Worm (Caenorhabditis elegans) whole organism, young adult: Measurements from ENCODE around the gene unc-4.

ENCODE experiments used
- B0035.1 ChIP-seq: sonication (generic microtip); optimal IDR thresholded peaks from 2 replicates; lab custom pipeline; 2016; ENCODE audit warnings: missing genetic modification characterization, mild to moderate bottlenecking, missing compliant biosample characterization, missing genotype, missing genetic modification reagents
- B0261.1 ChIP-seq: sonication (generic microtip); optimal IDR thresholded peaks from 2 replicates; lab custom pipeline; 2016; ENCODE audit warnings: mild to moderate bottlenecking, missing genetic modification characterization, moderate library complexity, missing compliant biosample characterization
- B0336.3 ChIP-seq: fragments of 200-800 bp; sonication (Bioruptor generic); IDR thresholded peaks from 2 replicates; pipeline ENCODE4 v1.3.6; 2022; ENCODE audit warnings: missing genetic modification characterization, missing compliant biosample characterization
- D2030.7 ChIP-seq: fragments of 200-800 bp; sonication (Bioruptor generic); IDR thresholded peaks from 2 replicates; pipeline ENCODE4 v1.3.6; 2022; ENCODE audit warnings: missing genetic modification reagents, missing genetic modification characterization, missing compliant biosample characterization
- F49E8.2 ChIP-seq: sonication (generic microtip); optimal IDR thresholded peaks from 3 replicates; lab custom pipeline; 2017; ENCODE audit warnings: missing genetic modification characterization, mild to moderate bottlenecking, missing compliant biosample characterization, antibody characterized with exemption, moderate library complexity; ENCODE audit not compliant: insufficient read depth
- K11D2.4 ChIP-seq: fragments of 200-800 bp; sonication (Bioruptor generic); IDR thresholded peaks from 2 replicates; pipeline ENCODE4 v1.3.6; 2022; ENCODE audit warnings: missing genetic modification reagents, missing genetic modification characterization, missing compliant biosample characterization
- T26A5.8 ChIP-seq: sonication (generic microtip); optimal IDR thresholded peaks from 2 replicates; lab custom pipeline; 2016; ENCODE audit warnings: missing genetic modification characterization, missing compliant biosample characterization
- Y56A3A.18 ChIP-seq: fragments of 200-800 bp; sonication (Bioruptor generic); IDR thresholded peaks from 2 replicates; pipeline ENCODE4 v1.3.6; 2022; ENCODE audit warnings: missing genetic modification reagents, missing genetic modification characterization, missing compliant biosample characterization
- Y79H2A.3 ChIP-seq: fragments of 200-800 bp; sonication (Bioruptor generic); conservative IDR thresholded peaks from 2 replicates; pipeline ENCODE4 v1.3.6; 2022; ENCODE audit warnings: missing genetic modification reagents, missing genetic modification characterization, missing compliant biosample characterization
- akir-1 ChIP-seq: fragments of 200-800 bp; sonication (Bioruptor generic); optimal IDR thresholded peaks from 2 replicates; lab custom pipeline; 2018; ENCODE audit warnings: mild to moderate bottlenecking, missing genetic modification characterization, moderate library complexity, missing compliant biosample characterization
- attf-5 ChIP-seq: fragments of 200-800 bp; sonication (Bioruptor generic); optimal IDR thresholded peaks from 2 replicates; lab custom pipeline; 2018; ENCODE audit warnings: mild to moderate bottlenecking, missing genetic modification characterization, missing compliant biosample characterization
- attf-6 ChIP-seq: fragments of 200-800 bp; sonication (Bioruptor generic); IDR thresholded peaks from 2 replicates; pipeline ENCODE4 v1.3.6; 2022; ENCODE audit warnings: missing genetic modification reagents, missing genetic modification characterization, missing compliant biosample characterization
- ceh-79 ChIP-seq: sonication (generic microtip); optimal IDR thresholded peaks from 2 replicates; lab custom pipeline; 2017; ENCODE audit warnings: mild to moderate bottlenecking, missing genetic modification characterization, missing compliant biosample characterization
- ceh-91 ChIP-seq: fragments of 200-800 bp; sonication (Bioruptor generic); IDR thresholded peaks from 2 replicates; pipeline ENCODE4 v1.3.6; 2022; ENCODE audit warnings: missing genetic modification reagents, missing genetic modification characterization, missing compliant biosample characterization
- egl-18 ChIP-seq: fragments of 200-800 bp; sonication (Bioruptor generic); IDR thresholded peaks from 2 replicates; pipeline ENCODE4 v1.3.6; 2022; ENCODE audit warnings: missing genetic modification reagents, missing genetic modification characterization, missing compliant biosample characterization
- gei-17 ChIP-seq: fragments of 200-800 bp; sonication (Bioruptor generic); optimal IDR thresholded peaks from 2 replicates; lab custom pipeline; 2018; ENCODE audit warnings: mild to moderate bottlenecking, missing genetic modification characterization, missing compliant biosample characterization
- hsf-1 ChIP-seq: fragments of 200-800 bp; sonication (Bioruptor generic); IDR thresholded peaks from 2 replicates; pipeline ENCODE4 v1.3.6; 2022; ENCODE audit warnings: missing genetic modification reagents, missing genetic modification characterization, missing compliant biosample characterization
- lin-26 ChIP-seq: fragments of 200-800 bp; sonication (Bioruptor generic); IDR thresholded peaks from 2 replicates; pipeline ENCODE4 v1.3.6; 2022; ENCODE audit warnings: missing genetic modification reagents, missing genetic modification characterization, missing compliant biosample characterization
- madf-6 ChIP-seq: fragments of 200-800 bp; sonication (Bioruptor generic); IDR thresholded peaks from 2 replicates; pipeline ENCODE4 v1.3.6; 2022; ENCODE audit warnings: missing genetic modification reagents, missing genetic modification characterization, missing compliant biosample characterization
- madf-8 ChIP-seq: fragments of 200-800 bp; sonication (Bioruptor generic); conservative IDR thresholded peaks from 2 replicates; pipeline ENCODE4 v1.3.6; 2022; ENCODE audit warnings: missing genetic modification reagents, missing genetic modification characterization, missing compliant biosample characterization
- mes-4 ChIP-seq: sonication (generic microtip); optimal IDR thresholded peaks from 2 replicates; lab custom pipeline; 2016; ENCODE audit warnings: missing genotype, missing genetic modification characterization, missing compliant biosample characterization
- nfya-1 ChIP-seq: sonication (generic microtip); optimal IDR thresholded peaks from 2 replicates; lab custom pipeline; 2017; ENCODE audit warnings: antibody characterized with exemption, missing compliant biosample characterization, missing genetic modification characterization, borderline replicate concordance; ENCODE audit not compliant: insufficient read depth
- nfya-2 ChIP-seq: fragments of 200-800 bp; sonication (Bioruptor generic); IDR thresholded peaks from 2 replicates; pipeline ENCODE4 v1.3.6; 2022; ENCODE audit warnings: missing genetic modification reagents, missing genetic modification characterization, missing compliant biosample characterization
- nhr-120 ChIP-seq: fragments of 200-800 bp; sonication (Bioruptor generic); IDR thresholded peaks from 2 replicates; pipeline ENCODE4 v1.3.6; 2022; ENCODE audit warnings: missing genetic modification characterization, missing compliant biosample characterization
- nhr-179 ChIP-seq: sonication (generic microtip); optimal IDR thresholded peaks from 2 replicates; lab custom pipeline; 2016; ENCODE audit warnings: mild to moderate bottlenecking, missing genetic modification characterization, missing compliant biosample characterization
- nhr-27 ChIP-seq: fragments of 200-800 bp; sonication (Bioruptor generic); optimal IDR thresholded peaks from 2 replicates; lab custom pipeline; 2018; ENCODE audit warnings: mild to moderate bottlenecking, missing genetic modification characterization, moderate library complexity, missing compliant biosample characterization
- nhr-90 ChIP-seq: sonication (generic microtip); optimal IDR thresholded peaks from 2 replicates; lab custom pipeline; 2016; ENCODE audit warnings: missing genotype, mild to moderate bottlenecking, missing genetic modification characterization, missing compliant biosample characterization
- pbrm-1 ChIP-seq: fragments of 200-800 bp; sonication (Bioruptor generic); IDR thresholded peaks from 2 replicates; pipeline ENCODE4 v1.3.6; 2022; ENCODE audit warnings: missing genetic modification reagents, missing genetic modification characterization, missing compliant biosample characterization
- repo-1 ChIP-seq: sonication (generic microtip); optimal IDR thresholded peaks from 2 replicates; lab custom pipeline; 2017; ENCODE audit warnings: mild to moderate bottlenecking, missing genetic modification characterization, missing compliant biosample characterization
- sea-2 ChIP-seq: fragments of 200-800 bp; sonication (Bioruptor generic); IDR thresholded peaks from 2 replicates; pipeline ENCODE4 v1.3.6; 2022; ENCODE audit warnings: missing genetic modification characterization, missing compliant biosample characterization
- snpc-1.1 ChIP-seq: sonication (generic microtip); optimal IDR thresholded peaks from 2 replicates; lab custom pipeline; 2017; ENCODE audit warnings: missing genetic modification characterization, mild to moderate bottlenecking, missing compliant biosample characterization, antibody characterized with exemption, moderate library complexity, missing genotype, missing genetic modification reagents; ENCODE audit not compliant: insufficient read depth
- tbp1 ChIP-seq: fragments of 200-800 bp; sonication (Bioruptor generic); optimal IDR thresholded peaks from 2 replicates; lab custom pipeline; 2018; ENCODE audit warnings: mild to moderate bottlenecking, missing genetic modification characterization, missing compliant biosample characterization
- unc-62 ChIP-seq: fragments of 150-350 bp; optimal IDR thresholded peaks from 2 replicates; lab custom pipeline; 2014; ENCODE audit warnings: missing biosample characterization, missing genetic modification reagents, missing genetic modification characterization
- xnd-1 ChIP-seq: sonication (generic microtip); optimal IDR thresholded peaks from 2 replicates; lab custom pipeline; 2016; ENCODE audit warnings: missing genotype, missing genetic modification reagents, missing genetic modification characterization, missing compliant biosample characterization
- zim-3 ChIP-seq: sonication (generic microtip); optimal IDR thresholded peaks from 2 replicates; lab custom pipeline; 2017; ENCODE audit warnings: mild to moderate bottlenecking, missing genetic modification characterization, moderate library complexity, missing compliant biosample characterization
- ztf-22 ChIP-seq: fragments of 200-800 bp; sonication (Bioruptor generic); optimal IDR thresholded peaks from 2 replicates; lab custom pipeline; 2018; ENCODE audit warnings: mild to moderate bottlenecking, missing genetic modification characterization, moderate library complexity, missing compliant biosample characterization
- ztf-28 ChIP-seq: fragments of 200-800 bp; sonication (Bioruptor generic); IDR thresholded peaks from 2 replicates; pipeline ENCODE4 v1.3.6; 2022; ENCODE audit warnings: missing genetic modification reagents, missing genetic modification characterization, missing compliant biosample characterization

unc-4 gene

ce11 chrII:9861394-9861793 is 38.8 kb downstream of the unc-4 start, which contains the start of gene chil-3:
TSS of gene chil-3 (minus strand) at chrII:9861494.
- TF ChIP-seq ceh-79 (no peak), mes-4 (tag; lab: Kevin White, UChicago) (no peak), xnd-1 (no peak), ztf-22 (GFP tag; lab: Kevin White, UChicago) (no peak), nhr-90 (no peak), Y79H2A.3 (GFP tag; lab: Robert Waterston, UW) (no peak), tbp1 (no peak), T26A5.8 (tag; lab: Kevin White, UChicago) (no peak), madf-8 (GFP tag; lab: Robert Waterston, UW) (no peak)

ce11 chrII:9859575-9859974 is 40.6 kb downstream of the unc-4 start, which contains the start of gene chil-5:
TSS of gene chil-5 (minus strand) at chrII:9859675.
- no peak for TF ChIP-seq nhr-27 (tag; lab: Kevin White, UChicago)
- TF ChIP-seq B0336.3 (GFP tag; lab: Robert Waterston, UW), result no peak
- no peak for TF ChIP-seq attf-5 (GFP tag; lab: Kevin White, UChicago)

ce11 chrII:9857791-9858190 is 42.4 kb downstream of the unc-4 start, which contains the start of gene chil-6:
TSS of gene chil-6 (minus strand) at chrII:9857891.
- TF ChIP-seq lin-26 (GFP tag; lab: Robert Waterston, UW) (no peak), attf-6 (no peak), madf-6 (GFP tag; lab: Robert Waterston, UW) (no peak), F49E8.2 (tag; lab: Kevin White, UChicago) (no peak), hsf-1 (GFP tag; lab: Robert Waterston, UW) (no peak)

- TF ChIP-seq zim-3 (tag; lab: Kevin White, UChicago), result no peak
- TF ChIP-seq sea-2, result no peak
- TF ChIP-seq attf-6, result no peak
- TF ChIP-seq ztf-28 (GFP tag; lab: Robert Waterston, UW), result no peak
- no peak for TF ChIP-seq repo-1 (tag; lab: Kevin White, UChicago)
- TF ChIP-seq nhr-120, result no peak
- TF ChIP-seq B0035.1 (tag; lab: Kevin White, UChicago), result no peak
- no peak for TF ChIP-seq snpc-1.1
- no peak for TF ChIP-seq gei-17 (GFP tag; lab: Kevin White, UChicago)
- TF ChIP-seq nfya-2 (GFP tag; lab: Robert Waterston, UW), result no peak
- no peak for TF ChIP-seq K11D2.4 (GFP tag; lab: Robert Waterston, UW)
- no peak for TF ChIP-seq akir-1 (GFP tag; lab: Kevin White, UChicago)
- TF ChIP-seq pbrm-1, result no peak
- TF ChIP-seq, all 124 proteins: peak for 0
Measured at ce11 chrII:9855620-9856019, 44.6 kb downstream of the unc-4 start, which contains the start of gene chil-4. TSS of gene chil-4 (minus strand) at chrII:9855720.

ce11 chrII:9850945-9851344 is 49.2 kb downstream of the unc-4 start, which contains the start of gene ZK938.10:
TSS of gene ZK938.10 (minus strand) at chrII:9851045.
- no peak for TF ChIP-seq madf-8 (GFP tag; lab: Robert Waterston, UW)
- TF ChIP-seq ceh-91 (GFP tag; lab: Robert Waterston, UW), result no peak
- TF ChIP-seq B0261.1 (tag; lab: Kevin White, UChicago), result no peak
- TF ChIP-seq nhr-27 (tag; lab: Kevin White, UChicago), result no peak
- TF ChIP-seq D2030.7 (GFP tag; lab: Robert Waterston, UW), result no peak
- TF ChIP-seq egl-18 (GFP tag; lab: Robert Waterston, UW), result no peak
- no peak for TF ChIP-seq unc-62
- no peak for TF ChIP-seq nhr-179 (tag; lab: Kevin White, UChicago)
- TF ChIP-seq nfya-1 (tag; lab: Kevin White, UChicago), result no peak
- TF ChIP-seq xnd-1, result no peak
- TF ChIP-seq repo-1 (tag; lab: Kevin White, UChicago), result no peak
- no peak for TF ChIP-seq ztf-22 (GFP tag; lab: Kevin White, UChicago)
- no peak for TF ChIP-seq Y56A3A.18 (GFP tag; lab: Robert Waterston, UW)
